Fruit fly (Drosophila melanogaster): ENCODE measurements around the gene CHKov1.

The CHKov1 gene

DNA sequence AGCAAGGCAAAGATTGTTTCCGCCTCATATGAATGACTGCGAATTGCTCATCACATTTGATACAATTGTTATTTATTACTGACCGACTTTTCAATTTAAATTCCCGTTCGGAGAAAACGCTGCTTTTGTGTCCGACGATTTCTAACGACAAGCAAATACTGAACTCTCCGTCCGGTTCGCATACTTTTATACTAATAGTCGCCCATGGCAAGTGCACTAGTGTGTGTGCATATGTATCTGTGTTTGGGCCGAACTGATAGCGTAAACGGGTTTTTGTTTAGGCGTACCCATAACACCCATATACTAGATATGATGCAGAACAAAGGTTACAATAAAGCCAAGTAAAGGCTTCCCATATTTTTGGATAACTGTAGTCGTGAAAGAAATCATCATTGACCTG is 20.9 kb downstream of the CHKov1 start, which contains the start of gene CG10550:
CG10550 (minus strand) TSS at position 164 of the 400 bp plus-strand sequence.
- TF ChIP-seq dl (GFP tag; optimal IDR thresholded peaks at IDR 0.05; ENCODE audit: insufficient read depth in 1 of 2, partially characterized antibody in 2 of 2): no peak
- TF ChIP-seq Hnf4 (GFP tag; optimal IDR thresholded peaks at IDR 0.05): peak; percentile 0
- no peak for TF ChIP-seq pan (optimal IDR thresholded peaks at IDR 0.05)

DNA sequence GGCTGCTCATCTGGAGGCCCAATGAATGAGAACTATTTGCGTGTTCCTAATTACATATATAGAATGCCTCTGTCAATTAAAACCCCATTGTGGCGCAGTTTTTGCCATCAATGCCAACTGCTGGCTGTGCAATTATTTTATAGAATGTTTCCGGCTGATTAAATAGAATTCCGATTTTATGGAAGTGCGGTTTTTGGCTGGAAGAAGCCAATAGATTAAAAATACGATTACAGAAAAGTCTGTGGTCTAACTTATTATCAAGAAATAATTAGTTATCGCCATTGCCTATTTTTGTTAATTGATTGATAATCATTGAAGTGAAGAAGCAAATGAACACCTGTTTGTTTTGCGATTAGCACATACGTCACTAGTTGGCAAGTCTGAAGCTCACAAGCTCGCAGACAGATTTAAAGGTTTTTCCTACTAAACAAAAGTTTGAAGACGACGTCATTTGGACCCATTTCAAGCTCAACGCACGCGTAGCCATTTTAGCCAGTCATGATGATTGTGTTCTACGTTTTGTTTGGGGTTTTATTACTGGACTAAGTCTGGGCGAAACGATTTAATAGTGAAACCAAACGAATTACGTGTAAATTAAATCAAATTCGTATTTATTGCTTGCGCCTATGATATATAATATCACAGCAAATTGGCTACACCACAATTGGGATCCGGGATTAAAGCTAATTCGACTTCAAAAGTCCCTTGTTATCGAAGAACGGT is 23.1 kb downstream of the CHKov1 start:
- no peak for TF ChIP-seq brk (GFP tag; optimal IDR thresholded peaks at IDR 0.05)
- TF ChIP-seq Rel (GFP tag; optimal IDR thresholded peaks at IDR 0.05): no peak
- peak; percentile 1 for TF ChIP-seq Rel (tag; optimal IDR thresholded peaks at IDR 0.05)

DNA sequence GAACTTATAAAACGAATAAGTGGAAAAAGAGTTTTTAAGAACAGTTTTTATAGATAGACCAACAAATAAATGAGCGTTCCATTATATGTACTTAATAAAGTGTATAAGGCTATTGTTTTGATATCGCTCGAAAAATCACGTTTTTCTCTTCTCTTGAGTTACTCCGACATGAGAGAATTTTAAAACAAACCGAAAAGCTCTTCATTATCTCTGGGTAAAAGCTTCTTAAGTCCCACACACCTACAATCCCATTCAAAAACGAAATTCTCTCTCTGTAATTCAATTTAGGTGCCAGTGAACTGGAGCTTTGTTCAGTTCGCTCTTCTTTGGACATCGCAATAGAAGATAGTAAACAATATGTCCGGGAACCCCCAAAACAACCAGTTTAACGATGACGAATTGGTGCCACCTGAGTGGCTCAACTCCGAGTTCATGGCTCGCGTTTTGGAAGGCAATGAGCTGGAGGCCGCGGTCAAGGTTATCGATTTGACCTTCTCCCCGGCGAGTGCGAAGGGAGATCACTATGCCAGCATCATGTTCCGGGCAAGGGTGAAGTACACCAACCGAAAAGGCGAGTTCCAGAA is 25.2 kb downstream of the CHKov1 start, which contains the start of gene CG31436:
CG31436 (plus strand) TSS at position 281 of the 584 bp plus-strand sequence.
- TF ChIP-seq sage (GFP tag; optimal IDR thresholded peaks at IDR 0.05) (peak; percentile 26), Abd-B (GFP tag; optimal IDR thresholded peaks at IDR 0.05) (no peak), jim (GFP tag; optimal IDR thresholded peaks at IDR 0.05) (no peak), Myc (optimal IDR thresholded peaks at IDR 0.05) (no peak), h (GFP tag; optimal IDR thresholded peaks at IDR 0.05) (no peak), Rel (GFP tag; optimal IDR thresholded peaks at IDR 0.05) (no peak), Rel (tag; optimal IDR thresholded peaks at IDR 0.05) (peak; percentile 99), sv (GFP tag; optimal IDR thresholded peaks at IDR 0.05) (no peak), foxo (GFP tag; optimal IDR thresholded peaks at IDR 0.05) (no peak), CrebA (GFP tag; optimal IDR thresholded peaks at IDR 0.05; ENCODE audit: borderline replicate concordance) (peak; percentile 17), brk (GFP tag; optimal IDR thresholded peaks at IDR 0.05) (peak; percentile 17), OdsH (GFP tag; optimal IDR thresholded peaks at IDR 0.05) (no peak), ey (GFP tag; optimal IDR thresholded peaks at IDR 0.05) (no peak), tai (GFP tag; optimal IDR thresholded peaks at IDR 0.05) (no peak), rgr (GFP tag; optimal IDR thresholded peaks at IDR 0.05) (no peak), Sp1 (GFP tag; optimal IDR thresholded peaks at IDR 0.05) (no peak), CG9705 (GFP tag; optimal IDR thresholded peaks at IDR 0.05) (no peak), N (GFP tag; optimal IDR thresholded peaks at IDR 0.05) (no peak), br (GFP tag; optimal IDR thresholded peaks at IDR 0.05) (no peak), CG32264 (GFP tag; optimal IDR thresholded peaks at IDR 0.05) (no peak), Mio (GFP tag; optimal IDR thresholded peaks at IDR 0.05) (no peak), lola (GFP tag; optimal IDR thresholded peaks at IDR 0.05) (no peak), dmrt93B (GFP tag; optimal IDR thresholded peaks at IDR 0.05) (no peak), Jra (GFP tag; optimal IDR thresholded peaks at IDR 0.05) (no peak), dsf (GFP tag; optimal IDR thresholded peaks at IDR 0.05; ENCODE audit: borderline replicate concordance) (no peak), usp (GFP tag; optimal IDR thresholded peaks at IDR 0.05) (no peak)

DNA sequence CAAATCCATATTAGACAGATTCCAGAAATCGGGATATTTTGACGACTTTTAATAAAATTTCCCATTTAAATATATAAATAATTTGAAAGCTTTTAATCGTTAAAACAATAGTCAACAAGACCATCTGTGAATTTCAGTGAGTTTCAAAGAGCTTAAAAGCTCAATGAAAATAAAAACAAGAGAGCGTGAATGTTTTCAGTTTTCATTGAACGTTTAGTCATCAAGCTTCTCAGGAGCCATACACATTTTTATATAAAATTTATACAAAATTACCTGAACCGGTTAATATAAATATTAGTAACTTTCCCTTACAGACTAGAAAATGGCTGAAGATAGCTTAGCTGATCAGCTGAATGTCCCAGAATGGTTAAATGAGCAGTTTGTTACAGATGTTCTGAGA is 26.9 kb downstream of the CHKov1 start, which contains the start of gene CG31370:
CG31370 (plus strand) TSS at position 226 of the 400 bp plus-strand sequence.
- TF ChIP-seq Myc (optimal IDR thresholded peaks at IDR 0.05): no peak
- peak; percentile 57 for TF ChIP-seq brk (GFP tag; optimal IDR thresholded peaks at IDR 0.05)
- no peak for TF ChIP-seq sv (GFP tag; optimal IDR thresholded peaks at IDR 0.05)

DNA sequence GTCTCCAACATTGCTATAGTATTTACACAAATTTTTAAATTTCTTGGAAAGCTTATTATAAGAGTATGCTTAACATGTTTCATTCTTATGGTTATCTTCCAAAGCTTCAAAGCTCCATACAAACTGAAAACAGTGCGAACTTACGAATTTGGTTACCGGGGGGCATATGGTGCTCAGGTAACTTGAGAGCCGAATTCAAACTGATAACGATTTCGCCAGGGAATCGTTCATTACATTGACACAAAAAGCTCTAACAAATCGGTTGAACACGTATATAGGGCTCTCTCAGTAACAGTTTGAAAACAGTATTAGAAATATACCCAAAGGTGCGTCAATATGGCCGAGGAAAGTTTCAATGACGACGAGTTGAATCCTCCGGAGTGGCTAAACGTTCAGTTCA is 28.5 kb downstream of the CHKov1 start, which contains the start of gene CG13659:
CG13659 (plus strand) TSS at position 317 of the 400 bp plus-strand sequence.
- TF ChIP-seq dl (GFP tag; optimal IDR thresholded peaks at IDR 0.05; ENCODE audit: insufficient read depth in 1 of 2, partially characterized antibody in 2 of 2) (no peak), rgr (GFP tag; optimal IDR thresholded peaks at IDR 0.05) (no peak), Sp1 (GFP tag; optimal IDR thresholded peaks at IDR 0.05) (no peak)

DNA sequence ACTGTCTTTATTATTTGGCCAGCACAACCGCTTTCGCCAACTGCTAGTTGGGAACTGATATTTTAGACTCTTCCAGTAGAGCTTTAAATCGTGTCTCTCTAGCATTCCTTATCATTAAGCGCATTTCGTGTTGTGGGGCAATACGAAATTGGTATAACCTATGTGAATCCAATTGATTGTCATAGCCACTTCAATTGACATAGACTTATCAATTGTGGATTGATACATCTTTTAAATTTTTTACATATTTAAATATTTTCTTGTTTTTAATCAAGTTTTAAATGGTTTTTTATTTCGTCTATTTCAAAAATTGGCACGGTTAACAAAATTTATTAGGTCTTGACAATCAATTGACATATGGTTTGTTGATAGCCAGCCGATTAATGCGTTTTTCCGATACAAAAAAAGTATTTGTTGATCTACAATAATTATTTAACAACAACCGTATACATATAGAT is 29.6 kb downstream of the CHKov1 start, which contains the start of gene CG31288:
CG31288 (minus strand) TSS at position 51 of the 458 bp plus-strand sequence.
- TF ChIP-seq br (GFP tag; optimal IDR thresholded peaks at IDR 0.05) (no peak), GATAd (GFP tag; optimal IDR thresholded peaks at IDR 0.05) (no peak), dl (GFP tag; optimal IDR thresholded peaks at IDR 0.05; ENCODE audit: insufficient read depth in 1 of 2, partially characterized antibody in 2 of 2) (no peak), psq (GFP tag; optimal IDR thresholded peaks at IDR 0.05) (no peak), rgr (GFP tag; optimal IDR thresholded peaks at IDR 0.05) (no peak), tai (GFP tag; optimal IDR thresholded peaks at IDR 0.05) (no peak), Sp1 (GFP tag; optimal IDR thresholded peaks at IDR 0.05) (no peak), sv (GFP tag; optimal IDR thresholded peaks at IDR 0.05) (no peak), OdsH (GFP tag; optimal IDR thresholded peaks at IDR 0.05) (no peak), foxo (GFP tag; optimal IDR thresholded peaks at IDR 0.05) (no peak), jim (GFP tag; optimal IDR thresholded peaks at IDR 0.05) (no peak)
